Worm (Caenorhabditis elegans) whole organism, late embryonic: Measurements from ENCODE around the gene H01G02.3.

Experiments
- pros-1 ChIP-seq: fragments of 150-350 bp; optimal IDR thresholded peaks from 2 replicates; lab custom pipeline; 2014; ENCODE audit warnings: missing biosample characterization, missing genetic modification reagents, missing genetic modification characterization
- rnt-1 ChIP-seq: sonication (generic microtip); optimal IDR thresholded peaks from 2 replicates; lab custom pipeline; 2016; ENCODE audit warnings: missing genetic modification characterization, missing compliant biosample characterization

- no peak for TF ChIP-seq rnt-1 (tag; lab: Kevin White, UChicago)
- TF ChIP-seq pros-1: no peak
Measured at ce11 chrIV:11804053-11804452, 11.7 kb upstream of the H01G02.3 start, which contains the start of gene H01G02.1.
